Worm (Caenorhabditis elegans) whole organism, L3 larva: Measurements from ENCODE around the gene Y32B12B.2.

Source experiments
- ZK546.5 ChIP-seq: sonication (generic microtip); optimal IDR thresholded peaks from 2 replicates; lab custom pipeline; 2017; ENCODE audit warnings: missing biosample characterization, missing genetic modification characterization
- ama-1 ChIP-seq: fragments of 150-350 bp; optimal IDR thresholded peaks from 2 replicates; lab custom pipeline; 2018
- ceh-9 ChIP-seq: sonication (generic microtip); optimal IDR thresholded peaks from 2 replicates; lab custom pipeline; 2018; ENCODE audit warnings: missing biosample characterization, missing genetic modification characterization
- egl-27 ChIP-seq: sonication (generic microtip); optimal IDR thresholded peaks from 4 replicates; lab custom pipeline; 2017; ENCODE audit warnings: missing biosample characterization, missing genetic modification reagents, missing genetic modification characterization
- egl-5 ChIP-seq: fragments of 150-350 bp; optimal IDR thresholded peaks from 2 replicates; lab custom pipeline; 2017; ENCODE audit warnings: missing biosample characterization, missing genetic modification reagents, missing genetic modification characterization, inconsistent platforms
- elt-1 ChIP-seq: fragments of 150-350 bp; optimal IDR thresholded peaks from 2 replicates; lab custom pipeline; 2014; ENCODE audit warnings: missing biosample characterization, missing genetic modification characterization
- elt-2 ChIP-seq: sonication (generic microtip); optimal IDR thresholded peaks from 2 replicates; lab custom pipeline; 2016; ENCODE audit warnings: missing genetic modification reagents, mild to moderate bottlenecking, missing genetic modification characterization, missing compliant biosample characterization
- elt-3 ChIP-seq, 3 experiments: fragments of 150-350 bp in 1 of 3; sonication (generic microtip) in 2 of 3; optimal IDR thresholded peaks; 2 replicates in 2 of 3; 4 replicates in 1 of 3; lab custom pipeline; 2014 to 2017; ENCODE audit warnings: missing biosample characterization in 3 of 3, missing genetic modification characterization in 3 of 3
- fkh-2 ChIP-seq: fragments of 150-350 bp; optimal IDR thresholded peaks from 2 replicates; lab custom pipeline; 2014; ENCODE audit warnings: missing biosample characterization, missing genetic modification reagents, missing genetic modification characterization
- fos-1 ChIP-seq: fragments of 150-350 bp; optimal IDR thresholded peaks from 2 replicates; lab custom pipeline; 2014; ENCODE audit warnings: missing biosample characterization, missing genetic modification characterization
- hmg-11 ChIP-seq: sonication (generic microtip); optimal IDR thresholded peaks from 2 replicates; lab custom pipeline; 2016; ENCODE audit warnings: missing genetic modification characterization, missing compliant biosample characterization
- jun-1 ChIP-seq: fragments of 150-350 bp; optimal IDR thresholded peaks from 2 replicates; lab custom pipeline; 2014; ENCODE audit warnings: missing biosample characterization, missing genetic modification reagents, missing genetic modification characterization
- lin-15B ChIP-seq: fragments of 150-350 bp; optimal IDR thresholded peaks from 2 replicates; lab custom pipeline; 2014; ENCODE audit warnings: missing biosample characterization, missing genetic modification characterization
- lsy-12 ChIP-seq: sonication (generic microtip); optimal IDR thresholded peaks from 2 replicates; lab custom pipeline; 2016; ENCODE audit warnings: mild to moderate bottlenecking, missing genetic modification characterization, missing compliant biosample characterization
- mdl-1 ChIP-seq: fragments of 150-350 bp; optimal IDR thresholded peaks from 2 replicates; lab custom pipeline; 2014; ENCODE audit warnings: missing biosample characterization, missing genetic modification characterization
- mml-1 ChIP-seq: fragments of 150-350 bp; sonication (generic microtip); optimal IDR thresholded peaks from 3 replicates; lab custom pipeline; 2014; ENCODE audit warnings: missing biosample characterization, missing genetic modification characterization
- nfya-1 ChIP-seq: sonication (generic microtip); optimal IDR thresholded peaks from 2 replicates; lab custom pipeline; 2017; ENCODE audit warnings: missing genetic modification characterization, mild to moderate bottlenecking, missing compliant biosample characterization, antibody characterized with exemption, moderate library complexity; ENCODE audit not compliant: insufficient read depth
- nhr-11 ChIP-seq: fragments of 150-350 bp; optimal IDR thresholded peaks from 2 replicates; lab custom pipeline; 2014; ENCODE audit warnings: missing biosample characterization, missing genetic modification characterization
- nhr-12 ChIP-seq: fragments of 150-350 bp; optimal IDR thresholded peaks from 2 replicates; lab custom pipeline; 2014; ENCODE audit warnings: missing biosample characterization, missing genetic modification characterization
- nhr-23 ChIP-seq: fragments of 150-350 bp; optimal IDR thresholded peaks from 2 replicates; lab custom pipeline; 2014; ENCODE audit warnings: missing biosample characterization, missing genetic modification reagents, missing genetic modification characterization
- nhr-25 ChIP-seq: sonication (generic microtip); optimal IDR thresholded peaks from 2 replicates; lab custom pipeline; 2017; ENCODE audit warnings: missing biosample characterization, missing genetic modification characterization
- nhr-28 ChIP-seq: fragments of 150-350 bp; optimal IDR thresholded peaks from 2 replicates; lab custom pipeline; 2014; ENCODE audit warnings: missing biosample characterization, missing genetic modification characterization
- nhr-43 ChIP-seq: sonication (generic microtip); optimal IDR thresholded peaks from 2 replicates; lab custom pipeline; 2016; ENCODE audit warnings: mild to moderate bottlenecking, missing genetic modification characterization, missing compliant biosample characterization; ENCODE audit not compliant: poor library complexity, severe bottlenecking
- nhr-67 ChIP-seq: fragments of 150-350 bp; optimal IDR thresholded peaks from 2 replicates; lab custom pipeline; 2014; ENCODE audit warnings: missing biosample characterization, missing genetic modification characterization
- nhr-76 ChIP-seq: fragments of 150-350 bp; sonication (generic microtip); optimal IDR thresholded peaks from 5 replicates; lab custom pipeline; 2014; ENCODE audit warnings: missing biosample characterization, missing genetic modification characterization
- nhr-77 ChIP-seq: fragments of 150-350 bp; optimal IDR thresholded peaks from 2 replicates; lab custom pipeline; 2014; ENCODE audit warnings: missing biosample characterization, missing genetic modification characterization
- pqm-1 ChIP-seq: fragments of 150-350 bp; optimal IDR thresholded peaks from 2 replicates; lab custom pipeline; 2017; ENCODE audit warnings: missing biosample characterization, missing genetic modification characterization, inconsistent platforms
- sea-2 ChIP-seq: fragments of 150-350 bp; sonication (generic microtip); optimal IDR thresholded peaks from 4 replicates; lab custom pipeline; 2014; ENCODE audit warnings: missing biosample characterization, missing genetic modification reagents, missing genetic modification characterization
- skn-1 ChIP-seq: fragments of 150-350 bp; optimal IDR thresholded peaks from 2 replicates; lab custom pipeline; 2014; ENCODE audit warnings: missing biosample characterization, missing genetic modification characterization
- tbx-2 ChIP-seq: sonication (generic microtip); optimal IDR thresholded peaks from 2 replicates; lab custom pipeline; 2016; ENCODE audit warnings: mild to moderate bottlenecking, missing genetic modification characterization, missing compliant biosample characterization
- unc-39 ChIP-seq: sonication (generic microtip); optimal IDR thresholded peaks from 4 replicates; lab custom pipeline; 2017; ENCODE audit warnings: missing biosample characterization, missing genetic modification characterization
- unc-62 ChIP-seq: fragments of 150-350 bp; sonication (generic microtip); optimal IDR thresholded peaks from 4 replicates; lab custom pipeline; 2014; ENCODE audit warnings: missing biosample characterization, missing genetic modification reagents, missing genetic modification characterization
- ztf-11 ChIP-seq: fragments of 150-350 bp; optimal IDR thresholded peaks from 2 replicates; lab custom pipeline; 2014; ENCODE audit warnings: missing biosample characterization, missing genetic modification characterization
- ztf-4 ChIP-seq: fragments of 150-350 bp; optimal IDR thresholded peaks from 2 replicates; lab custom pipeline; 2014; ENCODE audit warnings: missing biosample characterization, missing genetic modification characterization

Y32B12B.2 gene

DNA sequence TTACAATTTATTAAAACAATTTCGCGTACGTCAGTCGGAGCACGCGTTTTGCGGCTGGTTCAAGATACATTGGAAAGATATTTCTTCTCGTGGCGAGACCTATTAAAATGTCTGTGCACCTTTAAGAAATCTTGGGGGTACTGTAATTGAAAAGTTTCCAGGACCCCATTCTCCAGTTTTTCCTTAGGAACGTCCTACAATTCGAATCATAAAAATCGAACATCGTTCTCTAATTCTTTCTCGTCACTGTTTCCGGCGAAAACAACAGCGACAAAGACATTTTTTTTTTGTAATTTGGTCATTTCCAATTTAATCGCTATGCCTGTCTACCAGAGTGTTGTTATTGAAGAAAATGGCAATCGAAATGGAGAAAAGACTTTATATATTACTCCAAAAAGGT lies 1.5 kb upstream of the Y32B12B.2 start, which contains the start of gene Y32B12B.1:
Gene Y32B12B.1, plus strand, starts transcription at position 301 of the 400 bp plus-strand sequence.
- TF ChIP-seq fos-1: no peak
- TF ChIP-seq lsy-12 (tag; lab: Kevin White, UChicago): no peak
- no peak for TF ChIP-seq nhr-11
- no peak for TF ChIP-seq nhr-67 (tag; lab: Kevin White, UChicago)
- TF ChIP-seq ZK546.5 (tag; lab: Kevin White, UChicago): no peak
- no peak for TF ChIP-seq ceh-9 (tag; lab: Kevin White, UChicago)
- TF ChIP-seq hmg-11 (tag; lab: Kevin White, UChicago): no peak
- no peak for TF ChIP-seq lin-15B (tag; lab: Kevin White, UChicago)
- TF ChIP-seq unc-62 (GFP tag; lab: Kevin White, UChicago): no peak
- TF ChIP-seq ztf-4: no peak
- no peak for TF ChIP-seq nhr-28 (tag; lab: Kevin White, UChicago)
- no peak for TF ChIP-seq egl-5 (tag; lab: Kevin White, UChicago)
- TF ChIP-seq, all 47 proteins: peak for 0

DNA sequence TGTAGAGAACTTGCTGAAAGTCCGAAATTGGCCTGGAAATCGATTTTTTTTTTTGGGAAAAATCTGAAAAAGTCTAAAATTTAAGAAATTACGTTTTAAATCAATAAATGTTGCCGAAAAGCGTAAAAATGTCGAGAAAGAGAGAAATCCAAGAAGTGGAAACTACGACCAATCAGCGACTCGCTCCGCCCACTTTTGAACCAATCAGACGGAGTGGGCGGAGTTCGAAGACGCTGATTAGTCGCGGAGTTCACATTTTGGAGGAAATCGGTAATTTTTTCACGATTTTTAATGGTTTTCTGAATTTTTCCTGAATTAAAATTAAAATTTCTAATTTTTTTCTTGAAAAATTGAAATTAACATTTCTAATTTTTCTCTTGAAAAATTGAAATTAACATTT lies 1.5 kb downstream of the Y32B12B.2 start:
- no peak for TF ChIP-seq nhr-67 (tag; lab: Kevin White, UChicago)
- TF ChIP-seq nfya-1 (tag; lab: Kevin White, UChicago): peak; percentile 86

ce11 chrV:16540657-16541056 lies 2.5 kb downstream of the Y32B12B.2 start:
- no peak for TF ChIP-seq skn-1 (tag; lab: Kevin White, UChicago)
- no peak for TF ChIP-seq elt-1 (tag; lab: Kevin White, UChicago)
- peak; percentile 83 for TF ChIP-seq nfya-1 (tag; lab: Kevin White, UChicago)
- no peak for TF ChIP-seq nhr-25 (tag; lab: Kevin White, UChicago)
- TF ChIP-seq fos-1: no peak
- TF ChIP-seq ceh-9 (tag; lab: Kevin White, UChicago): no peak
- TF ChIP-seq jun-1 (tag; lab: Kevin White, UChicago): no peak
- TF ChIP-seq nhr-43 (tag; lab: Kevin White, UChicago): no peak

ce11 chrV:16550680-16551079 lies 12.5 kb downstream of the Y32B12B.2 start, which contains the start of gene srbc-65:
TSS of gene srbc-65 (plus strand) at chrV:16550980.
- TF ChIP-seq ztf-4 (no peak), tbx-2 (no peak), egl-27 (tag; lab: Kevin White, UChicago) (no peak), nhr-76 (tag; lab: Kevin White, UChicago) (no peak), ztf-11 (tag; lab: Kevin White, UChicago) (no peak), nhr-23 (tag; lab: Kevin White, UChicago) (no peak), mml-1 (tag; lab: Kevin White, UChicago) (no peak), elt-3 (tag; optimal IDR thresholded peaks at IDR 0.05; lab: Kevin White, UChicago) (no peak), sea-2 (GFP tag; lab: Kevin White, UChicago) (no peak), pqm-1 (tag; lab: Kevin White, UChicago) (no peak), nhr-43 (tag; lab: Kevin White, UChicago) (no peak), fkh-2 (tag; lab: Kevin White, UChicago) (no peak), nhr-12 (tag; lab: Kevin White, UChicago) (no peak), elt-2 (tag; lab: Kevin White, UChicago) (no peak), mdl-1 (tag; lab: Kevin White, UChicago) (no peak)

DNA sequence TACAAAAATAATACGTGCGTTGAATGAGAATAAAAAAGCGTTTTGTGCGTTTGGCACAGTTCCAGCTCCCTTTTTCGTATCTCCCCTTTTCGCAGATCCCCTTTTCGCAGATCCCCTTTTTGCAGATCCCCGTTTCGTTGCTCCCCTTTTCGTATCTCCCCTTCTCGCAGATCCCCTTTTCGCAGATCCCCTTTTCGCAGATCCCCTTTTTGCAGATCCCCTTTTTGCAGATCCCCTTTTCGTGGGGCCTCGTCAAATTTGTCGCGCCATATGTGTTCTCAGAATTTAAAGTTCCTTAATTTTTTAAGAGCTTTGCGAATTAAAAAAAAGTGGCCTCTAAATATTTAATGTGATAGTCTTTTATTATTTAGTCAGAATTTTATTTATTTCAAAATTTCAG lies 14.7 kb downstream of the Y32B12B.2 start, which contains the start of gene Y32B12B.4:
Gene Y32B12B.4, plus strand, starts transcription at position 399 of the 400 bp plus-strand sequence.
- TF ChIP-seq ama-1 (no peak), unc-39 (tag; lab: Kevin White, UChicago) (no peak), elt-3 (tag; optimal IDR thresholded peaks at IDR 0.05; lab: Kevin White, UChicago) (no peak), nhr-67 (tag; lab: Kevin White, UChicago) (no peak), ZK546.5 (tag; lab: Kevin White, UChicago) (no peak), nhr-77 (tag; lab: Kevin White, UChicago) (no peak)
